Fruit fly (Drosophila melanogaster) whole organism, embryonic: ENCODE results near the gene MsrA.

Experiments used
- Antp ChIP-seq: fragments of 200-800 bp; sonication (Bioruptor generic); optimal IDR thresholded peaks from 3 replicates; lab custom pipeline; 2016; ENCODE audit warnings: missing biosample characterization, missing genetic modification characterization
- Asciz ChIP-seq: fragments of 200-800 bp; sonication (Bioruptor generic); optimal IDR thresholded peaks from 2 replicates; lab custom pipeline; 2017; ENCODE audit warnings: missing biosample characterization, mild to moderate bottlenecking, missing genetic modification characterization, missing genetic modification reagents
- B-H1 ChIP-seq: fragments of 200-800 bp; sonication (Bioruptor generic); IDR thresholded peaks from 3 replicates; pipeline ENCODE4 v1.3.6; 2022; ENCODE audit warnings: missing biosample characterization, missing genetic modification characterization
- CG1024 ChIP-seq: fragments of 200-800 bp; sonication (Bioruptor generic); IDR thresholded peaks from 2 replicates; pipeline ENCODE4 v1.3.6; 2022; ENCODE audit warnings: missing biosample characterization, missing genetic modification characterization
- CG11456 ChIP-seq: fragments of 200-800 bp; sonication (Bioruptor generic); IDR thresholded peaks from 3 replicates; pipeline ENCODE4 v1.3.6; 2022; ENCODE audit warnings: missing biosample characterization, missing genetic modification characterization
- CG13624 ChIP-seq: fragments of 200-800 bp; sonication (Bioruptor generic); optimal IDR thresholded peaks from 2 replicates; lab custom pipeline; 2016; ENCODE audit warnings: missing biosample characterization, missing genetic modification characterization
- CG14050 ChIP-seq: fragments of 200-800 bp; sonication (Bioruptor generic); IDR thresholded peaks from 3 replicates; pipeline ENCODE4 v1.3.6; 2022; ENCODE audit warnings: missing biosample characterization, missing genetic modification characterization
- CG1792 ChIP-seq: fragments of 200-800 bp; sonication (Bioruptor generic); optimal IDR thresholded peaks from 2 replicates; lab custom pipeline; 2016; ENCODE audit warnings: missing biosample characterization, missing genetic modification characterization
- CG2116 ChIP-seq: fragments of 200-800 bp; sonication (Bioruptor generic); optimal IDR thresholded peaks from 3 replicates; lab custom pipeline; 2018; ENCODE audit warnings: missing biosample characterization, mild to moderate bottlenecking, missing genetic modification characterization
- CG2202 ChIP-seq: fragments of 200-800 bp; sonication (Bioruptor generic); optimal IDR thresholded peaks from 2 replicates; lab custom pipeline; 2018; ENCODE audit warnings: missing biosample characterization, mild to moderate bottlenecking, missing genetic modification characterization
- CG31441 ChIP-seq: fragments of 200-800 bp; sonication (Bioruptor generic); IDR thresholded peaks from 2 replicates; pipeline ENCODE4 v1.3.6; 2022; ENCODE audit warnings: missing biosample characterization, missing genetic modification characterization
- CG32767 ChIP-seq: fragments of 200-800 bp; sonication (Bioruptor generic); IDR thresholded peaks from 2 replicates; pipeline ENCODE4 v1.3.6; 2022; ENCODE audit warnings: missing biosample characterization, missing genetic modification characterization
- CG32772 ChIP-seq: fragments of 200-800 bp; sonication (Bioruptor generic); IDR thresholded peaks from 2 replicates; pipeline ENCODE4 v1.3.6; 2022; ENCODE audit warnings: missing biosample characterization, missing genetic modification characterization
- CG33213 ChIP-seq: fragments of 200-800 bp; sonication (Bioruptor generic); optimal IDR thresholded peaks from 3 replicates; lab custom pipeline; 2016; ENCODE audit warnings: missing biosample characterization, missing genetic modification characterization
- CG3726 ChIP-seq: fragments of 200-800 bp; sonication (Bioruptor generic); IDR thresholded peaks from 3 replicates; pipeline ENCODE4, ENCODE4 v1.3.6; 2022; ENCODE audit warnings: missing biosample characterization, missing genetic modification characterization
- CG4360 ChIP-seq: fragments of 200-800 bp; sonication (Bioruptor generic); IDR thresholded peaks from 2 replicates; pipeline ENCODE4 v1.3.6; 2022; ENCODE audit warnings: missing biosample characterization, missing genetic modification characterization
- CG5953 ChIP-seq: fragments of 200-800 bp; sonication (Bioruptor generic); IDR thresholded peaks from 2 replicates; pipeline ENCODE4 v1.3.6; 2022; ENCODE audit warnings: missing biosample characterization, missing genetic modification characterization
- CHES-1-like ChIP-seq: fragments of 200-800 bp; sonication (Bioruptor generic); optimal IDR thresholded peaks from 2 replicates; lab custom pipeline; 2016; ENCODE audit warnings: missing biosample characterization, missing genetic modification characterization
- D ChIP-seq, 2 experiments: fragments of 200-800 bp in 1 of 2; fragments of >200 bp in 1 of 2; sonication (Bioruptor generic) in 1 of 2; optimal IDR thresholded peaks; 2 replicates in 1 of 2; 3 replicates in 1 of 2; lab custom pipeline; 2017; ENCODE audit warnings: mild to moderate bottlenecking in 1 of 2, missing biosample characterization in 1 of 2, missing genetic modification characterization in 1 of 2, missing genetic modification reagents in 1 of 2
- D19A ChIP-seq: fragments of 200-800 bp; optimal IDR thresholded peaks from 3 replicates; lab custom pipeline; 2019; ENCODE audit warnings: missing biosample characterization, mild to moderate bottlenecking, missing genetic modification characterization, moderate library complexity
- Deaf1 ChIP-seq: fragments of 200-800 bp; optimal IDR thresholded peaks from 3 replicates; lab custom pipeline; 2019; ENCODE audit warnings: missing biosample characterization, mild to moderate bottlenecking, missing genetic modification characterization, moderate library complexity
- Dref ChIP-seq: fragments of 200-800 bp; sonication (Bioruptor generic); IDR thresholded peaks from 2 replicates; pipeline ENCODE4 v1.3.6; 2022; ENCODE audit warnings: missing biosample characterization, missing genetic modification characterization
- Drgx ChIP-seq: fragments of 200-800 bp; sonication (Bioruptor generic); IDR thresholded peaks from 2 replicates; pipeline ENCODE4 v1.3.6; 2022; ENCODE audit warnings: missing biosample characterization, missing genetic modification characterization
- Gsc ChIP-seq: fragments of 200-800 bp; sonication (Bioruptor generic); IDR thresholded peaks from 2 replicates; pipeline ENCODE4 v1.3.6; 2022; ENCODE audit warnings: missing biosample characterization, missing genetic modification characterization
- Gug ChIP-seq: fragments of 200-800 bp; sonication (Bioruptor generic); IDR thresholded peaks from 4 replicates; pipeline ENCODE4 v1.3.6; 2022; ENCODE audit warnings: missing biosample characterization, missing genetic modification characterization
- H15 ChIP-seq: fragments of 200-800 bp; sonication (Bioruptor generic); IDR thresholded peaks from 3 replicates; pipeline ENCODE4 v1.3.6; 2022; ENCODE audit warnings: missing biosample characterization, missing genetic modification characterization
- H2.0 ChIP-seq: fragments of 200-800 bp; sonication (Bioruptor generic); IDR thresholded peaks from 2 replicates; pipeline ENCODE4 v1.3.6; 2022; ENCODE audit warnings: missing biosample characterization, missing genetic modification characterization
- Lpt ChIP-seq: fragments of >200 bp; optimal IDR thresholded peaks from 2 replicates; lab custom pipeline; 2018; ENCODE audit warnings: missing biosample characterization, missing genetic modification characterization
- Meics ChIP-seq: fragments of 200-800 bp; sonication (Bioruptor generic); optimal IDR thresholded peaks from 2 replicates; lab custom pipeline; 2017; ENCODE audit warnings: missing biosample characterization, mild to moderate bottlenecking, missing genetic modification characterization
- Mrtf ChIP-seq: fragments of 200-800 bp; sonication (Bioruptor generic); IDR thresholded peaks from 3 replicates; pipeline ENCODE4 v1.3.6; 2022; ENCODE audit warnings: missing biosample characterization, missing genetic modification characterization
- NC2β ChIP-seq: fragments of 200-800 bp; sonication (Bioruptor generic); optimal IDR thresholded peaks from 2 replicates; lab custom pipeline; 2016; ENCODE audit warnings: missing biosample characterization, missing genetic modification characterization
- Neu2 ChIP-seq: fragments of 200-800 bp; sonication (Bioruptor generic); optimal IDR thresholded peaks from 3 replicates; lab custom pipeline; 2016; ENCODE audit warnings: missing biosample characterization, missing genetic modification characterization, borderline replicate concordance
- Oli ChIP-seq: fragments of 200-800 bp; sonication (Bioruptor generic); optimal IDR thresholded peaks from 2 replicates; lab custom pipeline; 2018; ENCODE audit warnings: missing biosample characterization, mild to moderate bottlenecking, missing genetic modification characterization, moderate library complexity
- Scr ChIP-seq: fragments of 200-800 bp; sonication (Bioruptor generic); IDR thresholded peaks from 2 replicates; pipeline ENCODE4 v1.3.6; 2022; ENCODE audit warnings: missing biosample characterization, missing genetic modification characterization; ENCODE audit not compliant: partially characterized antibody
- bab2 ChIP-seq: fragments of 200-800 bp; sonication (Bioruptor generic); optimal IDR thresholded peaks from 2 replicates; lab custom pipeline; 2016; ENCODE audit warnings: missing biosample characterization, missing genetic modification characterization
- cad ChIP-seq: fragments of >200 bp; optimal IDR thresholded peaks from 2 replicates; lab custom pipeline; 2017; ENCODE audit warnings: missing biosample characterization, missing genetic modification characterization
- cato ChIP-seq: fragments of 200-800 bp; sonication (Bioruptor generic); optimal IDR thresholded peaks from 2 replicates; lab custom pipeline; 2016; ENCODE audit warnings: missing biosample characterization, missing genetic modification characterization, borderline replicate concordance
- en ChIP-seq: fragments of 200-800 bp; sonication (Bioruptor generic); optimal IDR thresholded peaks from 2 replicates; lab custom pipeline; 2016; ENCODE audit warnings: missing biosample characterization, missing genetic modification characterization
- fu2 ChIP-seq: fragments of 200-800 bp; sonication (Bioruptor generic); optimal IDR thresholded peaks from 2 replicates; lab custom pipeline; 2016; ENCODE audit warnings: missing biosample characterization, missing genetic modification characterization
- gce ChIP-seq: fragments of 200-800 bp; sonication (Bioruptor generic); IDR thresholded peaks from 3 replicates; pipeline ENCODE4 v1.3.6; 2022; ENCODE audit warnings: missing biosample characterization, missing genetic modification characterization
- gt ChIP-seq: fragments of 200-800 bp; sonication (Bioruptor generic); IDR thresholded peaks from 2 replicates; pipeline ENCODE4 v1.3.6; 2022; ENCODE audit warnings: missing biosample characterization, missing genetic modification characterization
- jigr1 ChIP-seq: fragments of 200-800 bp; sonication (Bioruptor generic); IDR thresholded peaks from 3 replicates; pipeline ENCODE4 v1.3.6; 2022; ENCODE audit warnings: missing biosample characterization, missing genetic modification characterization
- luna ChIP-seq: fragments of 200-800 bp; sonication (Bioruptor generic); optimal IDR thresholded peaks from 2 replicates; lab custom pipeline; 2016; ENCODE audit warnings: missing biosample characterization, missing genetic modification characterization
- org-1 ChIP-seq: fragments of 200-800 bp; sonication (Bioruptor generic); optimal IDR thresholded peaks from 2 replicates; lab custom pipeline; 2017; ENCODE audit warnings: missing biosample characterization, missing genetic modification characterization
- p53 ChIP-seq: fragments of 200-800 bp; sonication (Bioruptor generic); optimal IDR thresholded peaks from 2 replicates; lab custom pipeline; 2016; ENCODE audit warnings: missing biosample characterization, missing genetic modification characterization
- ro ChIP-seq: fragments of 200-800 bp; sonication (Bioruptor generic); IDR thresholded peaks from 2 replicates; pipeline ENCODE4 v1.3.6; 2022; ENCODE audit warnings: missing biosample characterization, missing genetic modification characterization
- run ChIP-seq: fragments of 200-800 bp; sonication (Bioruptor generic); optimal IDR thresholded peaks from 3 replicates; lab custom pipeline; 2018; ENCODE audit warnings: missing biosample characterization, mild to moderate bottlenecking, missing genetic modification characterization
- sens-2 ChIP-seq: fragments of 200-800 bp; sonication (Bioruptor generic); IDR thresholded peaks from 2 replicates; pipeline ENCODE4 v1.3.6; 2022; ENCODE audit warnings: missing biosample characterization, missing genetic modification characterization
- seq ChIP-seq: fragments of 200-800 bp; sonication (Bioruptor generic); IDR thresholded peaks from 2 replicates; pipeline ENCODE4 v1.3.6; 2022; ENCODE audit warnings: missing biosample characterization, missing genetic modification characterization
- sima ChIP-seq: fragments of 200-800 bp; sonication (Bioruptor generic); optimal IDR thresholded peaks from 2 replicates; lab custom pipeline; 2016; ENCODE audit warnings: missing biosample characterization, missing genetic modification characterization
- vfl ChIP-seq: fragments of 200-800 bp; sonication (Bioruptor generic); optimal IDR thresholded peaks from 2 replicates; lab custom pipeline; 2016; ENCODE audit warnings: missing biosample characterization, missing genetic modification characterization

MsrA gene

DNA sequence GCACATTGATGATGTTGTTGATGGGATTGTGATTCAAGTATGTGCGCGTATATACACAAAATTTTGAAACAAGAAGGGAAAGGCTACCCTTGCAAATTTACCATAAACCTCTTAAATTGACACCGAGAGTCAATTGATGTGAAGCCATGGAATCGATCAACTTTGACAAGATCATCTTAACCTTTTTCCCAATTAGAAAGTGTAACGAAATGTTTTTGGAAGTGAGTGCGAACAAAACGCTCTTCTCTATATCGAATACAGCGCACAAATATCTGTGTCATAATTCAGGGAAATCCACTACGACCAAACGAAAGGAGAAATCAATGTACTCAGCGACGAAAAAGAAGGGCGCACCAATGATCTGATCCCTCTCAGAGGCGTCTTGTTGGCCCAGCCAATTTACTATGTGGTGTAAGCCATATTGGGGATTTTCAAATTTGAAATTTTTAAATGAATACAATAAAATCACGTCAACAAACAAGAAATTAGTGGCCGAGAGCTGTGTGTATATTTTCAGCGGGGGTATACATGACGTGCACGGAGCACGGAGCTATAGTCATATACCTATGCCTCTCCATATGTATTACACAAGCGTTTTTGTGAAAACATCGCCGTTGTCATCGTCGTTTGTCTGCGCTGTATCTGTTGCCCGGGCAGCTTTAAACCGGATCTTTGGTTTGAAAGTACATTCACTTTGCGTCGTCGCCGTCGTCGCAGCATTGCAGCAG, 22.7 kb downstream of the MsrA start (continued):
- no peak for TF ChIP-seq fu2 (GFP tag; lab: Kevin White, UChicago)
- peak; percentile 40; the same call in 1 of the 2 replicates for TF ChIP-seq sens-2 (GFP tag; lab: Robert Waterston, UW)
- no peak for TF ChIP-seq ro
- TF ChIP-seq CG1024: peak; percentile 49; the same call in 1 of the 2 replicates
- TF ChIP-seq Mrtf (GFP tag; lab: Robert Waterston, UW): no peak
- TF ChIP-seq gt (GFP tag; lab: Robert Waterston, UW): no peak
- no peak for TF ChIP-seq D (optimal IDR thresholded peaks at IDR 0.05; lab: Kevin White, UChicago)
- no peak for TF ChIP-seq D (GFP tag; optimal IDR thresholded peaks at IDR 0.05; lab: Kevin White, UChicago)
- peak; percentile 61; the same call in 1 of the 2 replicates for TF ChIP-seq Drgx (GFP tag; lab: Robert Waterston, UW)
- no peak for TF ChIP-seq Dref (GFP tag; lab: Robert Waterston, UW)
- TF ChIP-seq Deaf1 (tag; lab: Kevin White, UChicago): no peak
- no peak for TF ChIP-seq CG2202 (tag; lab: Kevin White, UChicago)
- TF ChIP-seq CG2116: no peak
- peak; percentile 38 for TF ChIP-seq Antp (GFP tag; lab: Kevin White, UChicago)
- 0 out of 2 replicates have a peak, but pooled peaks have one; percentile 48 for TF ChIP-seq CG32767
- TF ChIP-seq seq (GFP tag; lab: Robert Waterston, UW): no peak
- TF ChIP-seq Asciz (GFP tag; lab: Kevin White, UChicago): peak; percentile 30
- 0 out of 2 replicates have a peak, but pooled peaks have one; percentile 26 for TF ChIP-seq CG4360 (GFP tag; lab: Robert Waterston, UW)
- no peak for TF ChIP-seq en
- peak; percentile 46; the same call in 1 of the 2 replicates for TF ChIP-seq H2.0 (GFP tag; lab: Robert Waterston, UW)
- TF ChIP-seq run: no peak
- TF ChIP-seq D19A (tag; lab: Kevin White, UChicago): peak; percentile 75
- TF ChIP-seq CG3726: 0 out of 3 replicates have a peak, but pooled peaks have one; percentile 58
- TF ChIP-seq bab2 (GFP tag; lab: Kevin White, UChicago): peak; percentile 33
- TF ChIP-seq CG32772: 0 out of 2 replicates have a peak, but pooled peaks have one; percentile 4
- peak; percentile 26 for TF ChIP-seq Oli (tag; lab: Kevin White, UChicago)
- TF ChIP-seq cad (GFP tag; lab: Kevin White, UChicago): no peak
- TF ChIP-seq CG11456 (GFP tag; lab: Robert Waterston, UW): no peak
- TF ChIP-seq CG1792 (GFP tag; lab: Kevin White, UChicago): peak; percentile 29
- no peak for TF ChIP-seq CG33213 (GFP tag; lab: Kevin White, UChicago)
- TF ChIP-seq sima (GFP tag; lab: Kevin White, UChicago): no peak
- no peak for TF ChIP-seq jigr1 (GFP tag; lab: Robert Waterston, UW)
- TF ChIP-seq gce: peak; percentile 8; the same call in 1 of the 3 replicates
- TF ChIP-seq luna (GFP tag; lab: Kevin White, UChicago): no peak
- no peak for TF ChIP-seq CG14050 (GFP tag; lab: Robert Waterston, UW)
- no peak for TF ChIP-seq Scr (GFP tag; lab: Robert Waterston, UW)
- no peak for TF ChIP-seq Gsc (GFP tag; lab: Robert Waterston, UW)
- no peak for TF ChIP-seq Meics
- TF ChIP-seq B-H1 (GFP tag; lab: Robert Waterston, UW): no peak
- no peak for TF ChIP-seq p53
- no peak for TF ChIP-seq vfl (GFP tag; lab: Kevin White, UChicago)
- no peak for TF ChIP-seq cato (GFP tag; lab: Kevin White, UChicago)
- TF ChIP-seq H15: no peak
- peak; percentile 8 for TF ChIP-seq org-1 (GFP tag; lab: Kevin White, UChicago)
- TF ChIP-seq Lpt (GFP tag; lab: Kevin White, UChicago): no peak
- TF ChIP-seq NC2β (GFP tag; lab: Kevin White, UChicago): no peak
- no peak for TF ChIP-seq CG31441 (GFP tag; lab: Robert Waterston, UW)
- TF ChIP-seq CG13624 (GFP tag; lab: Kevin White, UChicago): peak; percentile 1
- no peak for TF ChIP-seq CHES-1-like (GFP tag; lab: Kevin White, UChicago)
- 0 out of 4 replicates have a peak, but pooled peaks have one; percentile 25 for TF ChIP-seq Gug
- TF ChIP-seq Neu2 (GFP tag; lab: Kevin White, UChicago): no peak
- TF ChIP-seq CG5953 (GFP tag; lab: Robert Waterston, UW): no peak
